Worm (Caenorhabditis elegans) whole organism, L3 larva: Measurements from ENCODE around the gene gst-41.

Experiments
- R02D3.7 ChIP-seq: fragments of 150-350 bp; optimal IDR thresholded peaks from 2 replicates; lab custom pipeline; 2014; ENCODE audit warnings: missing biosample characterization, missing genetic modification characterization
- ama-1 ChIP-seq: fragments of 150-350 bp; optimal IDR thresholded peaks from 2 replicates; lab custom pipeline; 2018
- ceh-82 ChIP-seq: fragments of 150-350 bp; optimal IDR thresholded peaks from 2 replicates; lab custom pipeline; 2014; ENCODE audit warnings: missing biosample characterization, missing genetic modification characterization
- ceh-9 ChIP-seq: sonication (generic microtip); optimal IDR thresholded peaks from 2 replicates; lab custom pipeline; 2018; ENCODE audit warnings: missing biosample characterization, missing genetic modification characterization
- daf-12 ChIP-seq: fragments of 150-350 bp; optimal IDR thresholded peaks from 2 replicates; lab custom pipeline; 2014; ENCODE audit warnings: missing biosample characterization, missing genetic modification reagents, missing genetic modification characterization
- egl-27 ChIP-seq: sonication (generic microtip); optimal IDR thresholded peaks from 4 replicates; lab custom pipeline; 2017; ENCODE audit warnings: missing biosample characterization, missing genetic modification reagents, missing genetic modification characterization
- elt-1 ChIP-seq: fragments of 150-350 bp; optimal IDR thresholded peaks from 2 replicates; lab custom pipeline; 2014; ENCODE audit warnings: missing biosample characterization, missing genetic modification characterization
- elt-2 ChIP-seq: sonication (generic microtip); optimal IDR thresholded peaks from 2 replicates; lab custom pipeline; 2016; ENCODE audit warnings: missing genetic modification reagents, mild to moderate bottlenecking, missing genetic modification characterization, missing compliant biosample characterization
- fkh-10 ChIP-seq: sonication (generic microtip); optimal IDR thresholded peaks from 2 replicates; lab custom pipeline; 2017; ENCODE audit warnings: missing biosample characterization, missing genetic modification reagents, missing genetic modification characterization
- fkh-2 ChIP-seq: fragments of 150-350 bp; optimal IDR thresholded peaks from 2 replicates; lab custom pipeline; 2014; ENCODE audit warnings: missing biosample characterization, missing genetic modification reagents, missing genetic modification characterization
- fos-1 ChIP-seq: fragments of 150-350 bp; optimal IDR thresholded peaks from 2 replicates; lab custom pipeline; 2014; ENCODE audit warnings: missing biosample characterization, missing genetic modification characterization
- hmg-11 ChIP-seq: sonication (generic microtip); optimal IDR thresholded peaks from 2 replicates; lab custom pipeline; 2016; ENCODE audit warnings: missing genetic modification characterization, missing compliant biosample characterization
- jun-1 ChIP-seq: fragments of 150-350 bp; optimal IDR thresholded peaks from 2 replicates; lab custom pipeline; 2014; ENCODE audit warnings: missing biosample characterization, missing genetic modification reagents, missing genetic modification characterization
- lin-15B ChIP-seq: fragments of 150-350 bp; optimal IDR thresholded peaks from 2 replicates; lab custom pipeline; 2014; ENCODE audit warnings: missing biosample characterization, missing genetic modification characterization
- lin-39 ChIP-seq: fragments of 150-350 bp; optimal IDR thresholded peaks from 2 replicates; lab custom pipeline; 2018; ENCODE audit warnings: missing biosample characterization, missing genetic modification reagents, missing genetic modification characterization
- mml-1 ChIP-seq: fragments of 150-350 bp; sonication (generic microtip); optimal IDR thresholded peaks from 3 replicates; lab custom pipeline; 2014; ENCODE audit warnings: missing biosample characterization, missing genetic modification characterization
- nfya-1 ChIP-seq: sonication (generic microtip); optimal IDR thresholded peaks from 2 replicates; lab custom pipeline; 2017; ENCODE audit warnings: missing genetic modification characterization, mild to moderate bottlenecking, missing compliant biosample characterization, antibody characterized with exemption, moderate library complexity; ENCODE audit not compliant: insufficient read depth
- nhr-11 ChIP-seq: fragments of 150-350 bp; optimal IDR thresholded peaks from 2 replicates; lab custom pipeline; 2014; ENCODE audit warnings: missing biosample characterization, missing genetic modification characterization
- nhr-12 ChIP-seq: fragments of 150-350 bp; optimal IDR thresholded peaks from 2 replicates; lab custom pipeline; 2014; ENCODE audit warnings: missing biosample characterization, missing genetic modification characterization
- nhr-23 ChIP-seq: fragments of 150-350 bp; optimal IDR thresholded peaks from 2 replicates; lab custom pipeline; 2014; ENCODE audit warnings: missing biosample characterization, missing genetic modification reagents, missing genetic modification characterization
- nhr-237 ChIP-seq: fragments of 150-350 bp; optimal IDR thresholded peaks from 2 replicates; lab custom pipeline; 2014; ENCODE audit warnings: missing biosample characterization, missing genetic modification characterization
- nhr-43 ChIP-seq: sonication (generic microtip); optimal IDR thresholded peaks from 2 replicates; lab custom pipeline; 2016; ENCODE audit warnings: mild to moderate bottlenecking, missing genetic modification characterization, missing compliant biosample characterization; ENCODE audit not compliant: poor library complexity, severe bottlenecking
- nhr-67 ChIP-seq: fragments of 150-350 bp; optimal IDR thresholded peaks from 2 replicates; lab custom pipeline; 2014; ENCODE audit warnings: missing biosample characterization, missing genetic modification characterization
- nhr-76 ChIP-seq: fragments of 150-350 bp; sonication (generic microtip); optimal IDR thresholded peaks from 5 replicates; lab custom pipeline; 2014; ENCODE audit warnings: missing biosample characterization, missing genetic modification characterization
- nhr-77 ChIP-seq: fragments of 150-350 bp; optimal IDR thresholded peaks from 2 replicates; lab custom pipeline; 2014; ENCODE audit warnings: missing biosample characterization, missing genetic modification characterization
- pha-4 ChIP-seq: fragments of 150-350 bp; optimal IDR thresholded peaks from 2 replicates; lab custom pipeline; 2014; ENCODE audit warnings: missing biosample characterization, missing genetic modification reagents, missing genetic modification characterization
- pqm-1 ChIP-seq: fragments of 150-350 bp; optimal IDR thresholded peaks from 2 replicates; lab custom pipeline; 2017; ENCODE audit warnings: missing biosample characterization, missing genetic modification characterization, inconsistent platforms
- skn-1 ChIP-seq: fragments of 150-350 bp; optimal IDR thresholded peaks from 2 replicates; lab custom pipeline; 2014; ENCODE audit warnings: missing biosample characterization, missing genetic modification characterization
- snpc-4 ChIP-seq: fragments of 150-350 bp; optimal IDR thresholded peaks from 2 replicates; lab custom pipeline; 2014; ENCODE audit warnings: missing biosample characterization, missing genetic modification characterization
- tbx-2 ChIP-seq: sonication (generic microtip); optimal IDR thresholded peaks from 2 replicates; lab custom pipeline; 2016; ENCODE audit warnings: mild to moderate bottlenecking, missing genetic modification characterization, missing compliant biosample characterization
- unc-39 ChIP-seq: sonication (generic microtip); optimal IDR thresholded peaks from 4 replicates; lab custom pipeline; 2017; ENCODE audit warnings: missing biosample characterization, missing genetic modification characterization
- zag-1 ChIP-seq: fragments of 150-350 bp; optimal IDR thresholded peaks from 2 replicates; lab custom pipeline; 2014; ENCODE audit warnings: missing biosample characterization, missing genetic modification characterization
- ztf-11 ChIP-seq: fragments of 150-350 bp; optimal IDR thresholded peaks from 2 replicates; lab custom pipeline; 2014; ENCODE audit warnings: missing biosample characterization, missing genetic modification characterization
- ztf-4 ChIP-seq: fragments of 150-350 bp; optimal IDR thresholded peaks from 2 replicates; lab custom pipeline; 2014; ENCODE audit warnings: missing biosample characterization, missing genetic modification characterization

Gene gst-41

DNA sequence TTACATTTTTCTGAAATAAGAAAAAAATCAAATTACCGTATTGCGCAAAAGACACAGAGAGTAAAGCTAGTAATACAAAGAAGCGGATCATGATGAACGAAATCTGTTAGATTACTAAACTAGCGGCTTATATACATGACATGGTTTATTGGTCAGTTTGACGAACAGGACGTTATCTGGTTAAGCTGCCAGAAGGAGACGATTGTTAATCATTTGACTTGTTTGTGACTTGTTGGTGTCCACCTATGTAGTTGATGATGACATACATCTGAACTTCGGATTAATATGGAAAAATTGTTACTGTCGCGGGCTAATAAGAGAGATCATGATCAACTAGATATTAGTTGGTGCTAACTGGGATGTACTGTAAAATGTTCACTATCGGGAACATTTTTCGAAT lies 993 bp upstream of the gst-41 start, which contains the start of gene cnc-9:
TSS of gene cnc-9 (minus strand) at position 101 of the 400 bp plus-strand sequence.
- TF ChIP-seq ama-1: no peak
- no peak for TF ChIP-seq nhr-23 (tag; lab: Kevin White, UChicago)
- TF ChIP-seq unc-39 (tag; lab: Kevin White, UChicago): no peak

ce11 chrV:7395359-7395758 lies 3.7 kb downstream of the gst-41 start, which contains the start of gene srx-9:
Gene srx-9 (minus strand): TSS chrV:7395459.
- TF ChIP-seq jun-1 (tag; lab: Kevin White, UChicago) (no peak), nhr-76 (tag; lab: Kevin White, UChicago) (no peak), fos-1 (tag; lab: Kevin White, UChicago) (no peak)

- no peak for TF ChIP-seq daf-12
- no peak for TF ChIP-seq hmg-11 (tag; lab: Kevin White, UChicago)
- no peak for TF ChIP-seq lin-39
- TF ChIP-seq pqm-1: peak; percentile 9
- TF ChIP-seq zag-1 (tag; lab: Kevin White, UChicago): no peak
- TF ChIP-seq ztf-4 (tag; lab: Kevin White, UChicago): no peak
- peak; percentile 60 for TF ChIP-seq elt-2 (tag; lab: Kevin White, UChicago)
- TF ChIP-seq unc-39 (tag; lab: Kevin White, UChicago): no peak
- peak; percentile 48 for TF ChIP-seq pha-4
- TF ChIP-seq nfya-1: no peak
Measured at ce11 chrV:7391933-7392332, 7.2 kb downstream of the gst-41 start, which contains the start of gene fbxa-105. Gene fbxa-105 (minus strand): TSS chrV:7392029.

ce11 chrV:7389771-7390170 lies 9.3 kb downstream of the gst-41 start, which contains the start of gene C02H6.1:
Gene C02H6.1 (minus strand): TSS chrV:7389871.
- TF ChIP-seq ztf-4 (tag; lab: Kevin White, UChicago) (no peak), ztf-11 (no peak), nhr-23 (tag; lab: Kevin White, UChicago) (no peak), elt-2 (tag; lab: Kevin White, UChicago) (no peak)

DNA sequence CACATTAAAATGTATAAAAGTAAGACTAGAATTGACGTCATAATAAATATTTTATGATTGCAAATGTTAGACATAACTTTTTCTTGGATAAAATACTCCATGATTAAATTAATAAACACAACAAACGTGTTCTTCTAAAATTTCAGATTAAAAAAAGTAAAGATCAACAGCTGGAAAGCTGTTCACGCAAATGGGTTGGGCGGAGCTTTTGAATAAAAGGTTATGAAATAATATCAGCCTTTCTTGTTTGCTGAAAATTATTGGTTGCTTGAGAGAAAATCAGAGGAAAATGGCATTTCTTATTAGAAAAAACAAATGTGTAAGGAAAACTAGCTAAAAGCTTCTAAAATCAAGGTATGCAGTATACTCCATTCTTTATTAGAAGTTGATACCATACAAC lies 11.3 kb downstream of the gst-41 start, which contains the start of gene C02H6.3:
TSS of gene C02H6.3 (minus strand) at position 101 of the 400 bp plus-strand sequence.
- TF ChIP-seq elt-1 (tag; lab: Kevin White, UChicago) (no peak), nhr-77 (tag; lab: Kevin White, UChicago) (no peak), skn-1 (tag; lab: Kevin White, UChicago) (no peak)

- no peak for TF ChIP-seq nhr-43
- TF ChIP-seq jun-1 (tag; lab: Kevin White, UChicago): no peak
- no peak for TF ChIP-seq ztf-4 (tag; lab: Kevin White, UChicago)
- no peak for TF ChIP-seq tbx-2 (tag; lab: Kevin White, UChicago)
- TF ChIP-seq nfya-1: no peak
- TF ChIP-seq nhr-237 (tag; lab: Kevin White, UChicago): no peak
- TF ChIP-seq egl-27: no peak
- TF ChIP-seq pha-4: peak; percentile 1
- TF ChIP-seq, all 47 proteins: peak for 1
Measured at ce11 chrV:7386052-7386573, 13.0 kb downstream of the gst-41 start, which contains the start of gene srp-6. Gene srp-6 (minus strand): TSS chrV:7386102.

DNA sequence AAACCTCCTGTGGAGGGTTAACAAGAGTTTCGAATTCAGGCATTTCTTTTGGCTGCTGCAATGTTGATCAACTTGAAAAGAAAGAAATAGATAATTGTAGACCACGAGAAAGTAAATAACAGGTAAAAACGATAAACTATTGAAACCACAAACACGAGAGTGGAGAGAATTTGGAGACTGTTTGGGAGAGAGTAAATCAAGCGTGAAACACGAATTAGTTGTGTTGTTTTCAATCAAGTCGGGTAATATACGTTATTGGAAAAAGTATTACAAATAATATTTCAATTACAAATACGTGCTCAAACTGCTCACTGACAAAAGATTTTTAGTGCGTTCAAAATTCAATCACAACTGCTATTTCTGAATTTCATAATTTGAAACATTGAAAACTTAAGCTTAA lies 18.1 kb downstream of the gst-41 start, which contains the start of gene C03G6.17:
TSS of gene C03G6.17 (minus strand) at position 101 of the 400 bp plus-strand sequence.
- TF ChIP-seq skn-1 (tag; lab: Kevin White, UChicago): no peak
- no peak for TF ChIP-seq tbx-2 (tag; lab: Kevin White, UChicago)
- TF ChIP-seq fkh-10 (GFP tag; lab: Kevin White, UChicago): no peak
- TF ChIP-seq ceh-82 (tag; lab: Kevin White, UChicago): no peak
- no peak for TF ChIP-seq snpc-4 (tag; lab: Kevin White, UChicago)
- no peak for TF ChIP-seq mml-1
- TF ChIP-seq pqm-1: no peak
- no peak for TF ChIP-seq nhr-11 (tag; lab: Kevin White, UChicago)
- no peak for TF ChIP-seq fkh-2 (tag; lab: Kevin White, UChicago)
- TF ChIP-seq nhr-237 (tag; lab: Kevin White, UChicago): no peak
- TF ChIP-seq nhr-67 (tag; lab: Kevin White, UChicago): no peak
- no peak for TF ChIP-seq elt-2 (tag; lab: Kevin White, UChicago)
- TF ChIP-seq ceh-9: no peak
- no peak for TF ChIP-seq nhr-12 (tag; lab: Kevin White, UChicago)
- TF ChIP-seq ama-1: no peak
- no peak for TF ChIP-seq unc-39 (tag; lab: Kevin White, UChicago)
- TF ChIP-seq lin-15B (tag; lab: Kevin White, UChicago): no peak
- no peak for TF ChIP-seq zag-1 (tag; lab: Kevin White, UChicago)
- TF ChIP-seq R02D3.7 (tag; lab: Kevin White, UChicago): no peak
